Worm (Caenorhabditis elegans) whole organism, late embryonic: ENCODE measurements around the gene clec-139.

Source experiments
- ceh-9 ChIP-seq: sonication (generic microtip); optimal IDR thresholded peaks from 2 replicates; lab custom pipeline; 2016; ENCODE audit warnings: mild to moderate bottlenecking, missing genetic modification characterization, inconsistent platforms, missing compliant biosample characterization
- che-1 ChIP-seq: sonication (generic microtip); optimal IDR thresholded peaks from 2 replicates; lab custom pipeline; 2016; ENCODE audit warnings: mild to moderate bottlenecking, missing genetic modification characterization, missing compliant biosample characterization
- dmd-4 ChIP-seq: sonication (generic microtip); optimal IDR thresholded peaks from 2 replicates; lab custom pipeline; 2016; ENCODE audit warnings: borderline replicate concordance, missing genetic modification characterization, missing compliant biosample characterization
- ets-4 ChIP-seq: sonication (generic microtip); optimal IDR thresholded peaks from 2 replicates; lab custom pipeline; 2016; ENCODE audit warnings: missing genetic modification characterization, missing compliant biosample characterization
- nhr-11 ChIP-seq: fragments of 150-350 bp; optimal IDR thresholded peaks from 2 replicates; lab custom pipeline; 2014; ENCODE audit warnings: missing biosample characterization, missing genetic modification characterization
- pha-4 ChIP-seq: fragments of 150-350 bp; optimal IDR thresholded peaks from 2 replicates; lab custom pipeline; 2018; ENCODE audit warnings: missing biosample characterization, missing genetic modification reagents, missing genetic modification characterization
- pqm-1 ChIP-seq: sonication (generic microtip); optimal IDR thresholded peaks from 2 replicates; lab custom pipeline; 2016; ENCODE audit warnings: missing genetic modification characterization, missing compliant biosample characterization
- sox-4 ChIP-seq: sonication (generic microtip); optimal IDR thresholded peaks from 2 replicates; lab custom pipeline; 2017; ENCODE audit warnings: mild to moderate bottlenecking, missing genetic modification characterization, inconsistent platforms, missing compliant biosample characterization
- unc-42 ChIP-seq: sonication (generic microtip); optimal IDR thresholded peaks from 2 replicates; lab custom pipeline; 2016; ENCODE audit warnings: missing genotype, missing genetic modification characterization, missing compliant biosample characterization
- unc-55 ChIP-seq: sonication (generic microtip); optimal IDR thresholded peaks from 2 replicates; lab custom pipeline; 2017; ENCODE audit warnings: missing biosample characterization, missing genetic modification reagents, missing genetic modification characterization
- zip-5 ChIP-seq: sonication (generic microtip); optimal IDR thresholded peaks from 2 replicates; lab custom pipeline; 2016; ENCODE audit warnings: missing genetic modification characterization, missing compliant biosample characterization

ce11 chrII:4579375-4579774 lies 42.2 kb downstream of the clec-139 start:
- TF ChIP-seq ets-4 (tag; lab: Kevin White, UChicago) (no peak), unc-55 (GFP tag; lab: Kevin White, UChicago) (peak; percentile 37), dmd-4 (tag; lab: Kevin White, UChicago) (no peak), sox-4 (no peak), che-1 (tag; lab: Kevin White, UChicago) (no peak), nhr-11 (tag; lab: Kevin White, UChicago) (no peak), pqm-1 (tag; lab: Kevin White, UChicago) (no peak), zip-5 (no peak), pha-4 (tag; lab: Kevin White, UChicago) (no peak), ceh-9 (tag; lab: Kevin White, UChicago) (no peak), unc-42 (tag; lab: Kevin White, UChicago) (peak; percentile 62)
